Worm (Caenorhabditis elegans) whole organism, L1 larva: ENCODE data around the gene nol-6.

Experiments used
- C16A3.4 ChIP-seq: fragments of 150-350 bp; optimal IDR thresholded peaks from 2 replicates; lab custom pipeline; 2014; ENCODE audit warnings: missing biosample characterization, missing genetic modification characterization
- aha-1 ChIP-seq: fragments of 150-350 bp; optimal IDR thresholded peaks from 2 replicates; lab custom pipeline; 2014; ENCODE audit warnings: missing biosample characterization, missing genetic modification characterization
- alr-1 ChIP-seq: fragments of 200-800 bp; sonication (Bioruptor generic); optimal IDR thresholded peaks from 2 replicates; lab custom pipeline; 2018; ENCODE audit warnings: borderline replicate concordance, mild to moderate bottlenecking, missing genetic modification characterization, missing compliant biosample characterization
- aly-2 ChIP-seq: fragments of 150-350 bp; optimal IDR thresholded peaks from 2 replicates; lab custom pipeline; 2014; ENCODE audit warnings: missing biosample characterization, missing genetic modification characterization
- ceh-82 ChIP-seq, 3 experiments: fragments of 150-350 bp in 1 of 3; sonication (generic microtip) in 2 of 3; optimal IDR thresholded peaks; 2 replicates each; lab custom pipeline; 2014 to 2017; ENCODE audit warnings: missing biosample characterization in 3 of 3, missing genetic modification characterization in 3 of 3
- ces-1 ChIP-seq: fragments of 150-350 bp; optimal IDR thresholded peaks from 2 replicates; lab custom pipeline; 2014; ENCODE audit warnings: missing biosample characterization, missing genetic modification reagents, missing genetic modification characterization
- elt-2 ChIP-seq: sonication (generic microtip); optimal IDR thresholded peaks from 2 replicates; lab custom pipeline; 2016; ENCODE audit warnings: missing genetic modification characterization, mild to moderate bottlenecking, inconsistent platforms, missing compliant biosample characterization, missing genetic modification reagents
- fkh-10 ChIP-seq: sonication (generic microtip); optimal IDR thresholded peaks from 2 replicates; lab custom pipeline; 2017; ENCODE audit warnings: missing biosample characterization, missing genetic modification reagents, missing genetic modification characterization
- fkh-8 ChIP-seq: sonication (generic microtip); optimal IDR thresholded peaks from 2 replicates; lab custom pipeline; 2016; ENCODE audit warnings: mild to moderate bottlenecking, missing genetic modification characterization, missing compliant biosample characterization
- jun-1 ChIP-seq: fragments of 150-350 bp; optimal IDR thresholded peaks from 2 replicates; lab custom pipeline; 2014; ENCODE audit warnings: missing biosample characterization, missing genetic modification reagents, missing genetic modification characterization
- nhr-71 ChIP-seq: sonication (generic microtip); optimal IDR thresholded peaks from 2 replicates; lab custom pipeline; 2016; ENCODE audit warnings: mild to moderate bottlenecking, missing genetic modification characterization, moderate library complexity, missing compliant biosample characterization
- nhr-77 ChIP-seq: fragments of 150-350 bp; optimal IDR thresholded peaks from 2 replicates; lab custom pipeline; 2014; ENCODE audit warnings: missing biosample characterization, missing genetic modification characterization
- pag-3 ChIP-seq: sonication (generic microtip); optimal IDR thresholded peaks from 2 replicates; lab custom pipeline; 2017; ENCODE audit warnings: missing genetic modification characterization, mild to moderate bottlenecking, missing compliant biosample characterization, antibody characterized with exemption, borderline replicate concordance; ENCODE audit not compliant: insufficient read depth
- ztf-4 ChIP-seq: fragments of 150-350 bp; optimal IDR thresholded peaks from 2 replicates; lab custom pipeline; 2014; ENCODE audit warnings: missing biosample characterization, missing genetic modification characterization

- TF ChIP-seq aha-1 (tag; lab: Kevin White, UChicago) (no peak), elt-2 (no peak), ceh-82 (tag; optimal IDR thresholded peaks at IDR 0.05; lab: Kevin White, UChicago) (no peak), pag-3 (tag; lab: Kevin White, UChicago) (no peak), alr-1 (tag; lab: Kevin White, UChicago) (no peak), fkh-8 (tag; lab: Kevin White, UChicago) (no peak), jun-1 (no peak), ces-1 (GFP tag; lab: Kevin White, UChicago) (no peak), nhr-77 (tag; lab: Kevin White, UChicago) (no peak), aly-2 (no peak), nhr-71 (no peak), ztf-4 (no peak), fkh-10 (no peak), C16A3.4 (no peak)
Observed at ce11 chrII:1477975-1478374, 40.7 kb upstream of the nol-6 start.
